Fruit fly (Drosophila melanogaster) S2 (cell line): Measurements from ENCODE around the gene CG11227.

ENCODE experiments used
- CG8478 ChIP-seq: fragments of >200 bp; optimal IDR thresholded peaks from 2 replicates; lab custom pipeline; 2018
- CTCF ChIP-seq, 2 experiments: fragments of >200 bp; optimal IDR thresholded peaks; 2 replicates each; lab custom pipeline; 2018

- TF ChIP-seq CTCF (optimal IDR thresholded peaks at IDR 0.05; lab: Kevin White, UChicago) (no peak), CG8478 (no peak)
Observed at dm6 chrX:20924951-20925350, 8.4 kb downstream of the CG11227 start.
